Fruit fly (Drosophila melanogaster) whole organism, embryonic: ENCODE data around the gene Adh.

Experiments used
- CG4707 ChIP-seq: fragments of 200-800 bp; sonication (Bioruptor generic); optimal IDR thresholded peaks from 2 replicates; lab custom pipeline; 2018; ENCODE audit warnings: missing biosample characterization, mild to moderate bottlenecking, missing genetic modification characterization, moderate library complexity
- Rx ChIP-seq: fragments of 200-800 bp; sonication (Bioruptor generic); IDR thresholded peaks from 2 replicates; pipeline ENCODE4 v1.3.6; 2022; ENCODE audit warnings: missing biosample characterization, missing genetic modification characterization
- ab ChIP-seq: fragments of 200-800 bp; sonication (Bioruptor generic); optimal IDR thresholded peaks from 2 replicates; lab custom pipeline; 2016; ENCODE audit warnings: missing biosample characterization, missing genetic modification characterization
- kah ChIP-seq: fragments of 200-800 bp; sonication (Bioruptor generic); optimal IDR thresholded peaks from 2 replicates; lab custom pipeline; 2018; ENCODE audit warnings: missing biosample characterization, mild to moderate bottlenecking, missing genetic modification characterization

dm6 chr2L:14634986-14635385 is 19.6 kb downstream of the Adh start:
- TF ChIP-seq kah, result no peak
- no peak for TF ChIP-seq CG4707 (GFP tag; lab: Kevin White, UChicago)
- TF ChIP-seq Rx (GFP tag; lab: Robert Waterston, UW), result no peak
- no peak for TF ChIP-seq ab (GFP tag; lab: Kevin White, UChicago)
